Worm (Caenorhabditis elegans) whole organism, L3 larva: ENCODE data around the gene C44F1.1.
A peak's percentile ranks its signal among the peaks of the same experiment; 100 is the strongest.

Source experiments
- R02D3.7 ChIP-seq: fragments of 150-350 bp; optimal IDR thresholded peaks from 2 replicates; lab custom pipeline; 2014; ENCODE audit warnings: missing biosample characterization, missing genetic modification characterization
- aly-2 ChIP-seq: fragments of 150-350 bp; optimal IDR thresholded peaks from 2 replicates; lab custom pipeline; 2014; ENCODE audit warnings: missing biosample characterization, missing genetic modification characterization
- ceh-16 ChIP-seq: sonication (generic microtip); optimal IDR thresholded peaks from 2 replicates; lab custom pipeline; 2017; ENCODE audit warnings: missing biosample characterization, missing genetic modification characterization
- ceh-82 ChIP-seq: fragments of 150-350 bp; optimal IDR thresholded peaks from 2 replicates; lab custom pipeline; 2014; ENCODE audit warnings: missing biosample characterization, missing genetic modification characterization
- daf-12 ChIP-seq: fragments of 150-350 bp; optimal IDR thresholded peaks from 2 replicates; lab custom pipeline; 2014; ENCODE audit warnings: missing biosample characterization, missing genetic modification reagents, missing genetic modification characterization
- egl-27 ChIP-seq: sonication (generic microtip); optimal IDR thresholded peaks from 4 replicates; lab custom pipeline; 2017; ENCODE audit warnings: missing biosample characterization, missing genetic modification reagents, missing genetic modification characterization
- egl-5 ChIP-seq: fragments of 150-350 bp; optimal IDR thresholded peaks from 2 replicates; lab custom pipeline; 2017; ENCODE audit warnings: missing biosample characterization, missing genetic modification reagents, missing genetic modification characterization, inconsistent platforms
- elt-1 ChIP-seq: fragments of 150-350 bp; optimal IDR thresholded peaks from 2 replicates; lab custom pipeline; 2014; ENCODE audit warnings: missing biosample characterization, missing genetic modification characterization
- elt-2 ChIP-seq: sonication (generic microtip); optimal IDR thresholded peaks from 2 replicates; lab custom pipeline; 2016; ENCODE audit warnings: missing genetic modification reagents, mild to moderate bottlenecking, missing genetic modification characterization, missing compliant biosample characterization
- elt-3 ChIP-seq, 3 experiments: fragments of 150-350 bp in 1 of 3; sonication (generic microtip) in 2 of 3; optimal IDR thresholded peaks; 2 replicates in 2 of 3; 4 replicates in 1 of 3; lab custom pipeline; 2014 to 2017; ENCODE audit warnings: missing biosample characterization in 3 of 3, missing genetic modification characterization in 3 of 3
- fkh-2 ChIP-seq: fragments of 150-350 bp; optimal IDR thresholded peaks from 2 replicates; lab custom pipeline; 2014; ENCODE audit warnings: missing biosample characterization, missing genetic modification reagents, missing genetic modification characterization
- hmg-11 ChIP-seq: sonication (generic microtip); optimal IDR thresholded peaks from 2 replicates; lab custom pipeline; 2016; ENCODE audit warnings: missing genetic modification characterization, missing compliant biosample characterization
- lin-15B ChIP-seq: fragments of 150-350 bp; optimal IDR thresholded peaks from 2 replicates; lab custom pipeline; 2014; ENCODE audit warnings: missing biosample characterization, missing genetic modification characterization
- lin-39 ChIP-seq: fragments of 150-350 bp; optimal IDR thresholded peaks from 2 replicates; lab custom pipeline; 2018; ENCODE audit warnings: missing biosample characterization, missing genetic modification reagents, missing genetic modification characterization
- lsy-12 ChIP-seq: sonication (generic microtip); optimal IDR thresholded peaks from 2 replicates; lab custom pipeline; 2016; ENCODE audit warnings: mild to moderate bottlenecking, missing genetic modification characterization, missing compliant biosample characterization
- mdl-1 ChIP-seq: fragments of 150-350 bp; optimal IDR thresholded peaks from 2 replicates; lab custom pipeline; 2014; ENCODE audit warnings: missing biosample characterization, missing genetic modification characterization
- mml-1 ChIP-seq: fragments of 150-350 bp; sonication (generic microtip); optimal IDR thresholded peaks from 3 replicates; lab custom pipeline; 2014; ENCODE audit warnings: missing biosample characterization, missing genetic modification characterization
- nfya-1 ChIP-seq: sonication (generic microtip); optimal IDR thresholded peaks from 2 replicates; lab custom pipeline; 2017; ENCODE audit warnings: missing genetic modification characterization, mild to moderate bottlenecking, missing compliant biosample characterization, antibody characterized with exemption, moderate library complexity; ENCODE audit not compliant: insufficient read depth
- nhr-11 ChIP-seq: fragments of 150-350 bp; optimal IDR thresholded peaks from 2 replicates; lab custom pipeline; 2014; ENCODE audit warnings: missing biosample characterization, missing genetic modification characterization
- nhr-12 ChIP-seq: fragments of 150-350 bp; optimal IDR thresholded peaks from 2 replicates; lab custom pipeline; 2014; ENCODE audit warnings: missing biosample characterization, missing genetic modification characterization
- nhr-23 ChIP-seq: fragments of 150-350 bp; optimal IDR thresholded peaks from 2 replicates; lab custom pipeline; 2014; ENCODE audit warnings: missing biosample characterization, missing genetic modification reagents, missing genetic modification characterization
- nhr-25 ChIP-seq: sonication (generic microtip); optimal IDR thresholded peaks from 2 replicates; lab custom pipeline; 2017; ENCODE audit warnings: missing biosample characterization, missing genetic modification characterization
- nhr-43 ChIP-seq: sonication (generic microtip); optimal IDR thresholded peaks from 2 replicates; lab custom pipeline; 2016; ENCODE audit warnings: mild to moderate bottlenecking, missing genetic modification characterization, missing compliant biosample characterization; ENCODE audit not compliant: poor library complexity, severe bottlenecking
- nhr-67 ChIP-seq: fragments of 150-350 bp; optimal IDR thresholded peaks from 2 replicates; lab custom pipeline; 2014; ENCODE audit warnings: missing biosample characterization, missing genetic modification characterization
- nhr-76 ChIP-seq: fragments of 150-350 bp; sonication (generic microtip); optimal IDR thresholded peaks from 5 replicates; lab custom pipeline; 2014; ENCODE audit warnings: missing biosample characterization, missing genetic modification characterization
- nhr-77 ChIP-seq: fragments of 150-350 bp; optimal IDR thresholded peaks from 2 replicates; lab custom pipeline; 2014; ENCODE audit warnings: missing biosample characterization, missing genetic modification characterization
- pha-4 ChIP-seq: fragments of 150-350 bp; optimal IDR thresholded peaks from 2 replicates; lab custom pipeline; 2014; ENCODE audit warnings: missing biosample characterization, missing genetic modification reagents, missing genetic modification characterization
- pqm-1 ChIP-seq: fragments of 150-350 bp; optimal IDR thresholded peaks from 2 replicates; lab custom pipeline; 2017; ENCODE audit warnings: missing biosample characterization, missing genetic modification characterization, inconsistent platforms
- snpc-4 ChIP-seq: fragments of 150-350 bp; optimal IDR thresholded peaks from 2 replicates; lab custom pipeline; 2014; ENCODE audit warnings: missing biosample characterization, missing genetic modification characterization
- unc-39 ChIP-seq: sonication (generic microtip); optimal IDR thresholded peaks from 4 replicates; lab custom pipeline; 2017; ENCODE audit warnings: missing biosample characterization, missing genetic modification characterization
- unc-62 ChIP-seq: fragments of 150-350 bp; sonication (generic microtip); optimal IDR thresholded peaks from 4 replicates; lab custom pipeline; 2014; ENCODE audit warnings: missing biosample characterization, missing genetic modification reagents, missing genetic modification characterization
- ztf-11 ChIP-seq: fragments of 150-350 bp; optimal IDR thresholded peaks from 2 replicates; lab custom pipeline; 2014; ENCODE audit warnings: missing biosample characterization, missing genetic modification characterization
- ztf-4 ChIP-seq: fragments of 150-350 bp; optimal IDR thresholded peaks from 2 replicates; lab custom pipeline; 2014; ENCODE audit warnings: missing biosample characterization, missing genetic modification characterization

Gene C44F1.1

ce11 chrIII:3742090-3742489 lies 23.3 kb downstream of the C44F1.1 start:
- no peak for TF ChIP-seq nhr-77 (tag; lab: Kevin White, UChicago)
- TF ChIP-seq snpc-4, result no peak
- no peak for TF ChIP-seq hmg-11 (tag; lab: Kevin White, UChicago)
- TF ChIP-seq elt-2, result no peak
- no peak for TF ChIP-seq egl-27 (tag; lab: Kevin White, UChicago)
- TF ChIP-seq elt-3 (tag; optimal IDR thresholded peaks at IDR 0.05; lab: Kevin White, UChicago), result no peak
- no peak for TF ChIP-seq mml-1 (tag; lab: Kevin White, UChicago)
- no peak for TF ChIP-seq lin-15B (tag; lab: Kevin White, UChicago)
- no peak for TF ChIP-seq nfya-1 (tag; lab: Kevin White, UChicago)
- no peak for TF ChIP-seq ztf-4 (tag; lab: Kevin White, UChicago)
- no peak for TF ChIP-seq nhr-25 (tag; lab: Kevin White, UChicago)

- TF ChIP-seq ceh-82 (no peak), pqm-1 (tag; lab: Kevin White, UChicago) (no peak), aly-2 (tag; lab: Kevin White, UChicago) (no peak), ztf-11 (tag; lab: Kevin White, UChicago) (no peak), nhr-23 (tag; lab: Kevin White, UChicago) (no peak), hmg-11 (tag; lab: Kevin White, UChicago) (no peak), mdl-1 (no peak), unc-39 (tag; lab: Kevin White, UChicago) (no peak), lin-15B (tag; lab: Kevin White, UChicago) (no peak), egl-27 (tag; lab: Kevin White, UChicago) (no peak), unc-62 (no peak), nfya-1 (tag; lab: Kevin White, UChicago) (no peak), ztf-4 (tag; lab: Kevin White, UChicago) (no peak), R02D3.7 (tag; lab: Kevin White, UChicago) (no peak), nhr-12 (tag; lab: Kevin White, UChicago) (no peak), egl-5 (tag; lab: Kevin White, UChicago) (no peak), elt-1 (tag; lab: Kevin White, UChicago) (no peak), nhr-76 (tag; lab: Kevin White, UChicago) (no peak), lin-39 (tag; lab: Kevin White, UChicago) (no peak), nhr-67 (tag; lab: Kevin White, UChicago) (no peak)
These were observed 27.0 kb downstream of the C44F1.1 start for ce11 chrIII:3738331-3738730.

ce11 chrIII:3737742-3738141 lies 27.6 kb downstream of the C44F1.1 start:
- TF ChIP-seq fkh-2 (tag; lab: Kevin White, UChicago), result no peak
- no peak for TF ChIP-seq ztf-4 (tag; lab: Kevin White, UChicago)
- no peak for TF ChIP-seq elt-2
- TF ChIP-seq lin-15B (tag; lab: Kevin White, UChicago), result no peak
- no peak for TF ChIP-seq unc-62
- TF ChIP-seq nhr-77 (tag; lab: Kevin White, UChicago), result no peak
- TF ChIP-seq nhr-12 (tag; lab: Kevin White, UChicago), result no peak
- no peak for TF ChIP-seq elt-3 (tag; optimal IDR thresholded peaks at IDR 0.05; lab: Kevin White, UChicago)
- no peak for TF ChIP-seq nhr-11 (tag; lab: Kevin White, UChicago)
- no peak for TF ChIP-seq ceh-16
- TF ChIP-seq daf-12, result no peak
- no peak for TF ChIP-seq snpc-4
- TF ChIP-seq lsy-12, result no peak
- no peak for TF ChIP-seq R02D3.7 (tag; lab: Kevin White, UChicago)
- no peak for TF ChIP-seq lin-39 (tag; lab: Kevin White, UChicago)
- TF ChIP-seq egl-27 (tag; lab: Kevin White, UChicago), result no peak

ce11 chrIII:3736302-3736701 lies 29.1 kb downstream of the C44F1.1 start, which contains the start of gene F34D10.4:
F34D10.4 (plus strand) TSS chrIII:3736602.
- TF ChIP-seq lin-39 (tag; lab: Kevin White, UChicago) (no peak), pha-4 (tag; lab: Kevin White, UChicago) (no peak), nhr-43 (tag; lab: Kevin White, UChicago) (peak; percentile 50), nfya-1 (tag; lab: Kevin White, UChicago) (no peak), hmg-11 (tag; lab: Kevin White, UChicago) (no peak), ceh-16 (no peak)
